Worm (Caenorhabditis elegans): ENCODE data around the gene C17G10.13.
A peak's percentile ranks its signal among the peaks of the same experiment; 100 is the strongest.

C17G10.13 gene

ce11 chrII:5543476-5544144 lies 46.0 kb downstream of the C17G10.13 start (continued):
- TF ChIP-seq tra-1 (GFP tag; IDR thresholded peaks at IDR 0.05) (peak; percentile 96), spr-3 (GFP tag; optimal IDR thresholded peaks at IDR 0.05) (peak; percentile 99), mxl-2 (GFP tag; conservative IDR thresholded peaks at IDR 0.05) (peak; percentile 85; the same call in 1 of the 2 replicates), dmd-8 (GFP tag; IDR thresholded peaks at IDR 0.05) (peak; percentile 61; the same call in 1 of the 2 replicates), nhr-42 (GFP tag; IDR thresholded peaks at IDR 0.05) (peak; percentile 96), lim-7 (GFP tag; IDR thresholded peaks at IDR 0.05) (peak; percentile 78), F10B5.3 (tag; optimal IDR thresholded peaks at IDR 0.05) (peak; percentile 93), hif-1 (tag; optimal IDR thresholded peaks at IDR 0.05) (peak; percentile 69 to 89), skn-1 (tag; optimal IDR thresholded peaks at IDR 0.05) (peak; percentile 69), madf-5 (GFP tag; IDR thresholded peaks at IDR 0.05) (peak in 1 of 2 experiments; percentile 33; a peak in 1 of 4 replicates), hmg-1.1 (GFP tag; IDR thresholded peaks at IDR 0.05) (peak; percentile 99), rbr-2 (tag; optimal IDR thresholded peaks at IDR 0.05) (peak; percentile 98), ztf-7 (tag; optimal IDR thresholded peaks at IDR 0.05) (peak; percentile 92), Y5F2A.4 (GFP tag; optimal IDR thresholded peaks at IDR 0.05) (peak; percentile 86), zfp-3 (GFP tag; conservative IDR thresholded peaks at IDR 0.05) (peak; percentile 94), mes-2 (tag; optimal IDR thresholded peaks at IDR 0.05; ENCODE audit: poor library complexity, severe bottlenecking) (peak; percentile 97), Y75B8A.6 (GFP tag; IDR thresholded peaks at IDR 0.05) (peak; percentile 76; the same call in 1 of the 2 replicates), zag-1 (tag; optimal IDR thresholded peaks at IDR 0.05) (peak; percentile 95), lin-13 (GFP tag; optimal IDR thresholded peaks at IDR 0.05) (peak; percentile 92), Y105C5A.15 (GFP tag; IDR thresholded peaks at IDR 0.05) (peak; percentile 83), madf-9 (GFP tag; conservative IDR thresholded peaks at IDR 0.05) (peak; percentile 94), lin-38 (GFP tag; IDR thresholded peaks at IDR 0.05) (peak; percentile 90), saeg-2 (GFP tag; IDR thresholded peaks at IDR 0.05) (peak; percentile 95), attf-4 (tag; optimal IDR thresholded peaks at IDR 0.05) (peak; percentile 63), R02D3.7 (tag; optimal IDR thresholded peaks at IDR 0.05) (peak; percentile 44), unc-130 (GFP tag; optimal IDR thresholded peaks at IDR 0.05) (peak; percentile 34), duxl-1 (tag; optimal IDR thresholded peaks at IDR 0.05; ENCODE audit: poor library complexity) (peak; percentile 96), mdl-1 (tag; optimal IDR thresholded peaks at IDR 0.05) (peak; percentile 84 to 93), nhr-237 (tag; optimal IDR thresholded peaks at IDR 0.05) (peak; percentile 65), ama-1 (optimal IDR thresholded peaks at IDR 0.05) (peak; percentile 100), gei-8 (GFP tag; optimal IDR thresholded peaks at IDR 0.05) (peak; percentile 95), pqm-1 (tag; optimal IDR thresholded peaks at IDR 0.05) (peak; percentile 67), unc-39 (tag; optimal IDR thresholded peaks at IDR 0.05) (no peak), Y48G9A.11 (GFP tag; IDR thresholded peaks at IDR 0.05) (peak; percentile 75), daf-16 (GFP tag; optimal IDR thresholded peaks at IDR 0.05) (peak; percentile 83 to 90), daf-16 (tag; optimal IDR thresholded peaks at IDR 0.05) (peak; percentile 94), F49E8.2 (tag; optimal IDR thresholded peaks at IDR 0.05; ENCODE audit: borderline replicate concordance) (peak; percentile 82), nhr-76 (tag; optimal IDR thresholded peaks at IDR 0.05) (peak; percentile 46), vab-7 (GFP tag; IDR thresholded peaks at IDR 0.05) (peak; percentile 94), F44E2.7 (GFP tag; IDR thresholded peaks at IDR 0.05) (0 out of 2 replicates have a peak, but pooled peaks have one; percentile 69), daf-8 (GFP tag; IDR thresholded peaks at IDR 0.05) (peak; percentile 84; the same call in 1 of the 2 replicates), mxl-3 (GFP tag; optimal IDR thresholded peaks at IDR 0.05) (peak; percentile 90), lin-1 (GFP tag; IDR thresholded peaks at IDR 0.05) (peak; percentile 95), nhr-102 (tag; optimal IDR thresholded peaks at IDR 0.05) (peak; percentile 97), hlh-11 (tag; optimal IDR thresholded peaks at IDR 0.05) (peak; percentile 97), snpc-1.2 (GFP tag; IDR thresholded peaks at IDR 0.05) (peak; percentile 79), dve-1 (tag; optimal IDR thresholded peaks at IDR 0.05; ENCODE audit: insufficient read depth) (peak; percentile 99), ces-1 (GFP tag; optimal IDR thresholded peaks at IDR 0.05) (peak; percentile 93), lin-15B (tag; optimal IDR thresholded peaks at IDR 0.05) (peak; percentile 65)

All from whole organism, L4 larva.